Fruit fly (Drosophila melanogaster) S2 (cell line): ENCODE data around the gene CG42486.

ENCODE experiments used
- CG8478 ChIP-seq: fragments of >200 bp; optimal IDR thresholded peaks from 2 replicates; lab custom pipeline; 2018
- CTCF ChIP-seq, 2 experiments: fragments of >200 bp; optimal IDR thresholded peaks; 2 replicates each; lab custom pipeline; 2018

DNA sequence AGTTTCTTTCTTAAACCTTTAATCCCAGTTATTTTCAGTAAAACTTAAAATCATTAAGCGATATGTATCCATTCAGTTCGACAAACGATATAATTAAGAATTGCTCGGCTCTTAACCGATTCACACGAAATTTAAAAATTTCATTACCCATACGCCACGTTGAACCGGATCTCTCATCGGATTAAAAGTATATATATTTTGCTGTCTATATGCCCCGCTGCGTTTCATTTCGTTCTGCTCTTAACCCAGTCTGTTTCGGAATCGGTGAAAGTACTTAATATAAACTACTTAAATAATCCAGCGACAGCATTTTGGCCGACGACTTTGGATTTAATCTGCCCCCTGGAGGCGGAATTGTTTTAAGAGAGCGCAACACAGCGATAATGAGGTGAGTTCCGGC is 10.2 kb downstream of the CG42486 start, which contains the start of gene CG42751:
- TF ChIP-seq CTCF (optimal IDR thresholded peaks at IDR 0.05; lab: Kevin White, UChicago) (no peak), CG8478 (lab: Kevin White, UChicago) (no peak)
